Worm (Caenorhabditis elegans): ENCODE results near the gene tost-1.
"Not testable (repeated sequence)": the region's sequence is repeated elsewhere in the genome, so short reads cannot be mapped to it uniquely, and the experiment has no call there.

- TF ChIP-seq nhr-11 (tag; optimal IDR thresholded peaks at IDR 0.05); elt-2 (tag; optimal IDR thresholded peaks at IDR 0.05); hlh-13 (GFP tag; optimal IDR thresholded peaks at IDR 0.05): not testable (repeated sequence)
These were observed 43.9 kb upstream of the tost-1 start, which contains the start of gene mmab-1 for ce11 chrIII:4922020-4922419.

All from whole organism, late embryonic.